Worm (Caenorhabditis elegans): ENCODE results near the gene T07G12.4.

Gene T07G12.4

DNA sequence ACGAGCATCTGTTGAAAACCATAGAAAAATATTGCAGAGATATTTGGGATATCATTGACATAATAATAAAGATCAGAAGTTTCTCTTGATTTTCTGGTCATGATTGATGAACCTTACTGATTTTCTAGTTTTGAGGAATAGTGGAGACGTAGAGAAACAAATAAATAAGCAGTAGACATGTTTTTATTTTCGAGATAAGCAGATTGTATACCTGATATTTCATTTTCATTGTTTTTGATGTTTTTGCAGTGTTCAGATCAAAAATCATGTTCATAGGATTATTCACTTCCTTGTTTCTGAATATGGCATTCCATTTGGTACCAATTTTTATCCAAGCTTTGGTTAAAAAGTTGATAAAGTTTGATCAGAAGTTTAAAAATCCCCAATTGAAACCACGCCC, at the start of gene T07G12.4:
Gene T07G12.4 (minus strand): TSS at position 101 of the 400 bp plus-strand sequence.
- TF ChIP-seq ceh-34 (tag; optimal IDR thresholded peaks at IDR 0.05) (no peak), ceh-48 (tag; optimal IDR thresholded peaks at IDR 0.05) (no peak), elt-2 (tag; optimal IDR thresholded peaks at IDR 0.05) (no peak), ama-1 (optimal IDR thresholded peaks at IDR 0.05) (no peak), ztf-16 (tag; optimal IDR thresholded peaks at IDR 0.05) (no peak), pag-3 (tag; optimal IDR thresholded peaks at IDR 0.05; ENCODE audit: borderline replicate concordance) (no peak), ceh-9 (tag; optimal IDR thresholded peaks at IDR 0.05) (no peak), K02D7.2 (tag; optimal IDR thresholded peaks at IDR 0.05) (no peak), unc-3 (GFP tag; conservative IDR thresholded peaks at IDR 0.05) (no peak), unc-3 (tag; optimal IDR thresholded peaks at IDR 0.05) (no peak)

ce11 chrIV:10584237-10584636, 45.8 kb upstream of the T07G12.4 start, which contains the start of gene oac-8:
Gene oac-8 (plus strand): TSS chrIV:10584537.
- TF ChIP-seq ceh-14 (tag; optimal IDR thresholded peaks at IDR 0.05) = no peak
- TF ChIP-seq hlh-15 (tag; optimal IDR thresholded peaks at IDR 0.05) = no peak
- TF ChIP-seq hlh-6 (tag; optimal IDR thresholded peaks at IDR 0.05) = no peak
- TF ChIP-seq sdc-2 (tag; optimal IDR thresholded peaks at IDR 0.05) = no peak
- no peak for TF ChIP-seq ceh-9 (tag; optimal IDR thresholded peaks at IDR 0.05)
- TF ChIP-seq hlh-8 (tag; optimal IDR thresholded peaks at IDR 0.05) = no peak
- TF ChIP-seq elt-2 (tag; optimal IDR thresholded peaks at IDR 0.05) = no peak
- TF ChIP-seq hlh-13 (GFP tag; optimal IDR thresholded peaks at IDR 0.05) = no peak
- TF ChIP-seq T23F11.4 (GFP tag; optimal IDR thresholded peaks at IDR 0.05) = no peak
- TF ChIP-seq sox-2 (GFP tag; IDR thresholded peaks at IDR 0.05) = no peak
- no peak for TF ChIP-seq fax-1 (tag; optimal IDR thresholded peaks at IDR 0.05)
- TF ChIP-seq tbx-7 (tag; optimal IDR thresholded peaks at IDR 0.05) = no peak
- no peak for TF ChIP-seq lin-11 (tag; optimal IDR thresholded peaks at IDR 0.05)
- no peak for TF ChIP-seq pha-4 (tag; optimal IDR thresholded peaks at IDR 0.05)

DNA sequence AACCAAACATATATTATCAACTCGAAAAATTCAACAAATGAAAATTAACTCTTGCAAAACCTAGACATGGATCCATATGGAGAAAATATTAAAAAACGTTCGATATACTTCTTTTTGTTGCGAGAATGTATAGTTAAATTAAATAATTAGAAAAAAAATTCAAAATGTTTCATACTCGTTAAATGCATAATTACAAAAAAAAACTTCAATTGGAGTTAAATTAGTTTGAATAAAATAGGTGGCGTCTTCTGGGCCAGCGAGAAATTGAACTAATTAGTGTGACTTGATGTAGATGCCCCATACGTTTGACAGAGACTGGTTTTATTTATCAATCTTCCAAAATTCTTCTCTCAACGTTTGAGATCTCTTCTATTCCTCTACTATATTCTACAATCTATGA, 39.9 kb upstream of the T07G12.4 start, which contains the start of gene lgc-43:
Gene lgc-43 (plus strand): TSS at position 301 of the 400 bp plus-strand sequence.
- no peak for TF ChIP-seq ahr-1 (tag; optimal IDR thresholded peaks at IDR 0.05)
- no peak for TF ChIP-seq pax-1 (tag; optimal IDR thresholded peaks at IDR 0.05)
- TF ChIP-seq tbx-7 (tag; optimal IDR thresholded peaks at IDR 0.05) = no peak

- TF ChIP-seq F13H6.1 (tag; optimal IDR thresholded peaks at IDR 0.05) (no peak), ceh-48 (tag; optimal IDR thresholded peaks at IDR 0.05) (no peak), tbx-2 (tag; optimal IDR thresholded peaks at IDR 0.05) (no peak), elt-4 (tag; optimal IDR thresholded peaks at IDR 0.05) (no peak), ttx-3 (tag; optimal IDR thresholded peaks at IDR 0.05) (no peak), pha-4 (tag; optimal IDR thresholded peaks at IDR 0.05) (no peak), unc-86 (tag; optimal IDR thresholded peaks at IDR 0.05) (no peak), gmeb-2 (tag; optimal IDR thresholded peaks at IDR 0.05) (no peak), lim-6 (tag; optimal IDR thresholded peaks at IDR 0.05) (no peak), ceh-24 (tag; optimal IDR thresholded peaks at IDR 0.05) (no peak)
Observed at ce11 chrIV:10577600-10577999, 39.1 kb upstream of the T07G12.4 start.

ce11 chrIV:10576624-10577023, 38.1 kb upstream of the T07G12.4 start:
- peak; percentile 32 for TF ChIP-seq unc-55 (GFP tag; optimal IDR thresholded peaks at IDR 0.05)
- no peak for TF ChIP-seq ceh-6 (GFP tag; optimal IDR thresholded peaks at IDR 0.05)
- no peak for TF ChIP-seq K02D7.2 (tag; optimal IDR thresholded peaks at IDR 0.05)
- no peak for TF ChIP-seq odd-2 (tag; optimal IDR thresholded peaks at IDR 0.05)

DNA sequence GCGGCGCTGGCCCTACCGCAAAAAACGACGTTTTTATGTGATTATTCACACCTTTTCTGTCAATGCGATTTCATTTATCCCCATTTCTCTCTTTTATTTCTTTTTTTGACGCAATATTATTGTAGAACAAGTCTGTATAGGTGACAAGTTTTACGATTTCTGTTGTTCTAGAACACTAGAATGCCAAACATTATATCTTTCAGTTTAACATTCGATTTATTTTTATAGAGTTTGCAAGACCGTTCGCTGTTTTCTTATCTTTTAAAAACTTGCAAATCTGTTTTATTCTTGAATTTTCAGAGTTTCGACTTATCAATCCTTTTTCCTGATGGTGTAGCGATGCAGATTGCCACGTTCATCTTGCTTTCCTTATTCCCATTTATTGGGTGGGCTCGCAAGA, 37.6 kb upstream of the T07G12.4 start, which contains the start of gene efn-2:
Gene efn-2 (plus strand): TSS at position 301 of the 400 bp plus-strand sequence.
- TF ChIP-seq hlh-6 (tag; optimal IDR thresholded peaks at IDR 0.05) (no peak), lin-11 (tag; optimal IDR thresholded peaks at IDR 0.05) (no peak), hlh-15 (tag; optimal IDR thresholded peaks at IDR 0.05) (no peak), ref-2 (tag; optimal IDR thresholded peaks at IDR 0.05) (no peak), rnt-1 (tag; optimal IDR thresholded peaks at IDR 0.05) (no peak), fkh-10 (GFP tag; optimal IDR thresholded peaks at IDR 0.05) (no peak), madf-2 (tag; optimal IDR thresholded peaks at IDR 0.05) (no peak), nhr-11 (tag; optimal IDR thresholded peaks at IDR 0.05) (no peak), pat-9 (tag; optimal IDR thresholded peaks at IDR 0.05) (no peak), unc-86 (tag; optimal IDR thresholded peaks at IDR 0.05) (no peak)
